Fruit fly (Drosophila melanogaster) whole organism, pupa: Measurements from ENCODE around the gene CG13928.

Experiments
- CG10348 ChIP-seq: fragments of 200-800 bp; sonication (Bioruptor generic); IDR thresholded peaks from 2 replicates; pipeline ENCODE4 v1.3.6; 2022; ENCODE audit warnings: missing biosample characterization, missing genetic modification characterization
- CG12605 ChIP-seq: fragments of 200-800 bp; sonication (Bioruptor generic); IDR thresholded peaks from 2 replicates; pipeline ENCODE4 v1.3.6; 2022; ENCODE audit warnings: missing biosample characterization, missing genetic modification characterization
- CG13204 ChIP-seq: fragments of 200-800 bp; sonication (Bioruptor generic); optimal IDR thresholded peaks from 2 replicates; lab custom pipeline; 2018; ENCODE audit warnings: missing biosample characterization, mild to moderate bottlenecking, missing genetic modification characterization, moderate library complexity
- CG14655 ChIP-seq: fragments of 200-800 bp; sonication (Bioruptor generic); optimal IDR thresholded peaks from 3 replicates; lab custom pipeline; 2017; ENCODE audit warnings: mild to moderate bottlenecking, missing biosample characterization, missing genetic modification reagents, missing genetic modification characterization
- CG15710 ChIP-seq: fragments of 200-800 bp; sonication (Bioruptor generic); optimal IDR thresholded peaks from 2 replicates; lab custom pipeline; 2018; ENCODE audit warnings: missing biosample characterization, mild to moderate bottlenecking, missing genetic modification characterization, moderate library complexity
- CG17806 ChIP-seq: fragments of 200-800 bp; sonication (Bioruptor generic); optimal IDR thresholded peaks from 2 replicates; lab custom pipeline; 2018; ENCODE audit warnings: missing biosample characterization, mild to moderate bottlenecking, missing genetic modification characterization, moderate library complexity
- CG32121 ChIP-seq: fragments of 200-800 bp; sonication (Bioruptor generic); IDR thresholded peaks from 2 replicates; pipeline ENCODE4 v1.3.6; 2022; ENCODE audit warnings: missing biosample characterization, missing genetic modification characterization
- CG34367 ChIP-seq: fragments of 200-800 bp; sonication (Bioruptor generic); optimal IDR thresholded peaks from 2 replicates; lab custom pipeline; 2018; ENCODE audit warnings: missing biosample characterization, mild to moderate bottlenecking, missing genetic modification characterization
- CG4496 ChIP-seq: fragments of 200-800 bp; sonication (Bioruptor generic); IDR thresholded peaks from 3 replicates; pipeline ENCODE4 v1.3.6; 2022; ENCODE audit warnings: missing biosample characterization, missing genetic modification characterization
- CG8159 ChIP-seq: fragments of 200-800 bp; sonication (Bioruptor generic); optimal IDR thresholded peaks from 3 replicates; lab custom pipeline; 2018; ENCODE audit warnings: missing biosample characterization, mild to moderate bottlenecking, missing genetic modification characterization, moderate library complexity
- CG8301 ChIP-seq: fragments of 200-800 bp; sonication (Bioruptor generic); optimal IDR thresholded peaks from 2 replicates; lab custom pipeline; 2018; ENCODE audit warnings: missing biosample characterization, mild to moderate bottlenecking, missing genetic modification characterization
- CG9948 ChIP-seq: fragments of 200-800 bp; sonication (Bioruptor generic); optimal IDR thresholded peaks from 2 replicates; lab custom pipeline; 2018; ENCODE audit warnings: missing biosample characterization, mild to moderate bottlenecking, missing genetic modification characterization, moderate library complexity
- D1 ChIP-seq: fragments of 200-800 bp; sonication (Bioruptor generic); optimal IDR thresholded peaks from 2 replicates; lab custom pipeline; 2018; ENCODE audit warnings: missing biosample characterization, mild to moderate bottlenecking, missing genetic modification characterization, moderate library complexity
- EcR ChIP-seq: fragments of 200-800 bp; sonication (Bioruptor generic); optimal IDR thresholded peaks from 3 replicates; lab custom pipeline; 2019; ENCODE audit warnings: missing biosample characterization, missing genetic modification characterization, mild to moderate bottlenecking, moderate library complexity, missing genetic modification reagents
- Ets98B ChIP-seq: fragments of 200-800 bp; sonication (Bioruptor generic); IDR thresholded peaks from 2 replicates; pipeline ENCODE4 v1.3.6; 2022; ENCODE audit warnings: missing biosample characterization, missing genetic modification characterization
- Pif1A ChIP-seq: fragments of 200-800 bp; sonication (Bioruptor generic); optimal IDR thresholded peaks from 3 replicates; lab custom pipeline; 2016; ENCODE audit warnings: missing biosample characterization, missing genetic modification characterization
- Pif1B ChIP-seq: fragments of 200-800 bp; sonication (Bioruptor generic); optimal IDR thresholded peaks from 3 replicates; lab custom pipeline; 2016; ENCODE audit warnings: missing biosample characterization, missing genetic modification characterization
- Snoo ChIP-seq: fragments of 200-800 bp; sonication (Bioruptor generic); optimal IDR thresholded peaks from 3 replicates; lab custom pipeline; 2017; ENCODE audit warnings: missing biosample characterization, mild to moderate bottlenecking, missing genetic modification characterization, inconsistent platforms
- fd96Ca ChIP-seq: fragments of 200-800 bp; sonication (Bioruptor generic); IDR thresholded peaks from 3 replicates; pipeline ENCODE4 v1.3.6; 2022; ENCODE audit warnings: missing biosample characterization, missing genetic modification characterization
- gl ChIP-seq: fragments of 200-800 bp; sonication (Bioruptor generic); optimal IDR thresholded peaks from 2 replicates; lab custom pipeline; 2018; ENCODE audit warnings: missing biosample characterization, mild to moderate bottlenecking, missing genetic modification characterization
- rn ChIP-seq: fragments of 200-800 bp; sonication (Bioruptor generic); IDR thresholded peaks from 2 replicates; pipeline ENCODE4 v1.3.6; 2022; ENCODE audit warnings: missing biosample characterization, missing genetic modification characterization

The CG13928 gene

dm6 chr3L:1628176-1628866 is at the start of gene CG13928:
Gene CG13928 (minus strand): TSS chr3L:1628377.
- TF ChIP-seq CG13204 (GFP tag; lab: Kevin White, UChicago) (peak; percentile 25), CG34367 (tag; lab: Kevin White, UChicago) (no peak)

- TF ChIP-seq CG17806 (tag; lab: Kevin White, UChicago) (no peak), CG10348 (no peak), rn (GFP tag; lab: Robert Waterston, UW) (no peak), CG8301 (tag; lab: Kevin White, UChicago) (no peak)
Observed at dm6 chr3L:1676222-1676621, 48.0 kb upstream of the CG13928 start.

- TF ChIP-seq Pif1B (GFP tag; lab: Kevin White, UChicago) (no peak), CG14655 (GFP tag; lab: Kevin White, UChicago) (no peak), fd96Ca (GFP tag; lab: Robert Waterston, UW) (no peak)
Observed at dm6 chr3L:1675242-1675641, 47.1 kb upstream of the CG13928 start.

- TF ChIP-seq CG17806 (tag; lab: Kevin White, UChicago), result no peak
- no peak for TF ChIP-seq CG12605 (GFP tag; lab: Robert Waterston, UW)
- TF ChIP-seq CG15710 (tag; lab: Kevin White, UChicago), result no peak
- TF ChIP-seq fd96Ca (GFP tag; lab: Robert Waterston, UW), result no peak
- no peak for TF ChIP-seq EcR (GFP tag; lab: Kevin White, UChicago)
- TF ChIP-seq CG32121, result no peak
- TF ChIP-seq rn (GFP tag; lab: Robert Waterston, UW), result no peak
- no peak for TF ChIP-seq CG8301 (tag; lab: Kevin White, UChicago)
- no peak; the same call in 2 of the 3 replicates for TF ChIP-seq CG4496 (GFP tag; lab: Robert Waterston, UW)
- no peak for TF ChIP-seq D1 (tag; lab: Kevin White, UChicago)
- TF ChIP-seq Pif1B (GFP tag; lab: Kevin White, UChicago), result no peak
- no peak for TF ChIP-seq Snoo (tag; lab: Kevin White, UChicago)
- TF ChIP-seq CG34367 (tag; lab: Kevin White, UChicago), result no peak
- TF ChIP-seq CG9948 (tag; lab: Kevin White, UChicago), result no peak
- no peak for TF ChIP-seq CG10348
- TF ChIP-seq CG13204 (GFP tag; lab: Kevin White, UChicago), result no peak
- TF ChIP-seq Pif1A (GFP tag; lab: Kevin White, UChicago), result no peak
- no peak for TF ChIP-seq CG8159 (tag; lab: Kevin White, UChicago)
Observed at dm6 chr3L:1674381-1674780, 46.2 kb upstream of the CG13928 start, which contains the start of gene CG7991. Gene CG7991 (plus strand): TSS chr3L:1674709.

dm6 chr3L:1672627-1673026 is 44.5 kb upstream of the CG13928 start, which contains the start of gene CG13930:
Gene CG13930 (minus strand): TSS chr3L:1672727.
- TF ChIP-seq fd96Ca (GFP tag; lab: Robert Waterston, UW) (no peak), CG15710 (tag; lab: Kevin White, UChicago) (no peak), Ets98B (GFP tag; lab: Robert Waterston, UW) (no peak), CG13204 (GFP tag; lab: Kevin White, UChicago) (no peak), CG8301 (tag; lab: Kevin White, UChicago) (no peak), CG34367 (tag; lab: Kevin White, UChicago) (no peak), EcR (GFP tag; lab: Kevin White, UChicago) (no peak), CG9948 (tag; lab: Kevin White, UChicago) (no peak), CG17806 (tag; lab: Kevin White, UChicago) (no peak), CG32121 (no peak), D1 (tag; lab: Kevin White, UChicago) (no peak)

- TF ChIP-seq CG13204 (GFP tag; lab: Kevin White, UChicago), result no peak
- no peak for TF ChIP-seq CG8301 (tag; lab: Kevin White, UChicago)
- TF ChIP-seq Snoo (tag; lab: Kevin White, UChicago), result no peak
- no peak for TF ChIP-seq Pif1B (GFP tag; lab: Kevin White, UChicago)
- TF ChIP-seq CG14655 (GFP tag; lab: Kevin White, UChicago), result no peak
- no peak for TF ChIP-seq CG8159 (tag; lab: Kevin White, UChicago)
- TF ChIP-seq CG4496 (GFP tag; lab: Robert Waterston, UW), result no peak
- TF ChIP-seq Pif1A (GFP tag; lab: Kevin White, UChicago), result no peak
- no peak for TF ChIP-seq gl (tag; lab: Kevin White, UChicago)
- no peak for TF ChIP-seq CG12605 (GFP tag; lab: Robert Waterston, UW)
- TF ChIP-seq rn (GFP tag; lab: Robert Waterston, UW), result no peak
- TF ChIP-seq CG34367 (tag; lab: Kevin White, UChicago), result no peak
- TF ChIP-seq CG15710 (tag; lab: Kevin White, UChicago), result no peak
- no peak for TF ChIP-seq CG32121
- no peak for TF ChIP-seq CG17806 (tag; lab: Kevin White, UChicago)
- TF ChIP-seq CG10348, result no peak
- no peak for TF ChIP-seq Ets98B (GFP tag; lab: Robert Waterston, UW)
Observed at dm6 chr3L:1670008-1670407, 41.8 kb upstream of the CG13928 start, which contains the start of gene RabX5. Gene RabX5 (minus strand): TSS chr3L:1670108.
